Worm (Caenorhabditis elegans): ENCODE measurements around the gene srlf-33.

- TF ChIP-seq aly-2 (tag; optimal IDR thresholded peaks at IDR 0.05) (no peak), nhr-6 (tag; optimal IDR thresholded peaks at IDR 0.05) (no peak), nhr-12 (tag; optimal IDR thresholded peaks at IDR 0.05) (no peak), skn-1 (tag; optimal IDR thresholded peaks at IDR 0.05) (no peak), F13H6.1 (tag; optimal IDR thresholded peaks at IDR 0.05) (no peak), zag-1 (tag; optimal IDR thresholded peaks at IDR 0.05) (no peak), lsy-2 (tag; optimal IDR thresholded peaks at IDR 0.05) (no peak)
These were observed 31.9 kb downstream of the srlf-33 start for ce11 chrIV:11893336-11893735.
